Worm (Caenorhabditis elegans): ENCODE results near the gene clec-198.

ce11 chrIV:17331100-17331577 is 15.8 kb upstream of the clec-198 start, which contains the start of gene C49C3.6:
- no peak for TF ChIP-seq ama-1 (optimal IDR thresholded peaks at IDR 0.05)
- TF ChIP-seq ama-1 (GFP tag; optimal IDR thresholded peaks at IDR 0.05), result no peak
- no peak for TF ChIP-seq madf-10 (tag; optimal IDR thresholded peaks at IDR 0.05)
- no peak for TF ChIP-seq egl-18 (GFP tag; IDR thresholded peaks at IDR 0.05)
- TF ChIP-seq snpc-3.4 (tag; optimal IDR thresholded peaks at IDR 0.05), result no peak
- no peak for TF ChIP-seq fkh-3 (tag; optimal IDR thresholded peaks at IDR 0.05)
- no peak for TF ChIP-seq pha-4 (tag; optimal IDR thresholded peaks at IDR 0.05)
- TF ChIP-seq Y95B8A.8 (GFP tag; IDR thresholded peaks at IDR 0.05), result no peak
- TF ChIP-seq dpl-1 (GFP tag; optimal IDR thresholded peaks at IDR 0.05), result no peak

All from whole organism, young adult.